Fruit fly (Drosophila melanogaster) S2 (cell line): Measurements from ENCODE around the gene CG18178.

Source experiments
- CG8478 ChIP-seq: fragments of >200 bp; optimal IDR thresholded peaks from 2 replicates; lab custom pipeline; 2018
- CTCF ChIP-seq, 2 experiments: fragments of >200 bp; optimal IDR thresholded peaks; 2 replicates each; lab custom pipeline; 2018

DNA sequence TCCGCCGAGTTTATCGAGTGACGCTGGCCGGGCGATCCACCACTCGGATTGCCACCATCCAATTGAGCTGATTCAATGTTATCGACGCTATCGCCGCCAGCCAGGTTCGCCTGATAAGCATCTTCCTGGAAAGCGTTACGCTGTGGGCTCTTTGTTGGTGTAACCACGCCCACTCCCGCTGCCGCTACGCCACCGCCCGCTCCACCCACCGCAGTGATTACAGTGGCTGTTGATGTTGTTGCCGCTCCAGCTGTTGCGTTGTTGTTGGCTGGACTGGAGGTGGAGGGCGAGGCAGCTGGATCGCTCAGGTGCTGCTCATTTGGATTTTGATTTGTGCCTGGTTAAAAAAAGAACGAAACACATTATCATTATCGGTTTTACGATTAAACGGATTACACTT, 47.6 kb downstream of the CG18178 start:
- TF ChIP-seq CG8478 (lab: Kevin White, UChicago), result no peak
- TF ChIP-seq CTCF (optimal IDR thresholded peaks at IDR 0.05; lab: Kevin White, UChicago), result no peak
